Fruit fly (Drosophila melanogaster): ENCODE results near the gene CG4768.

The CG4768 gene

DNA sequence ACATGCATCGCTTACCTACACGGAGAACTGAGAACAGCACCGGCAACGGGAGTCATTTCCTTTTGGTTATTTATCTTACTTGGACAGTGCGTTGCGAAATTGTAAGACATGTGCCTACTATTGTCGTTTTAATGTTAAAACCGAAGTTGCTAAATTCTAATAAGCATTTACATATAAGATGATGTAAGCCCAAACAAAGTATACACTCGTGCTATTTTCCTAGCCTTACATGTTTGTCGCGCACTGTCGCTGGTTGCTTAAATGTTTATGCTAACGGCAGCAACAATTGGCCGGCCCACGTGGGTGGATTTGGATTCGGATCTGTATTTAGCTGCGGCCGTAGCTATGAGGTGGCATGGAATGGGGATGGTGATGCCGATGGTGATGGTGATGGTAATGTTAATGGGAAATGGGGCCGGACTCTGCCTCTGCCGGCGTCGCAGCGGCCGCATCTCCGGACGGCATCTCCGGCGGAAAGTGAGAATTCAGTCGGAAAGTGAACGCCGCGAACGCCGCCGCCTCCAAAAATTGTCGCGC is 19.4 kb downstream of the CG4768 start, which contains the start of gene CG4829 (continued):
- TF ChIP-seq CG1832 (GFP tag; optimal IDR thresholded peaks at IDR 0.05) (no peak), Rfx (GFP tag; IDR thresholded peaks at IDR 0.05) (peak; percentile 94), CG9932 (GFP tag; IDR thresholded peaks at IDR 0.05) (peak; percentile 84), CG7928 (GFP tag; optimal IDR thresholded peaks at IDR 0.05) (peak; percentile 61), Atf3 (GFP tag; optimal IDR thresholded peaks at IDR 0.05) (peak; percentile 80), CG14667 (GFP tag; IDR thresholded peaks at IDR 0.05) (peak; percentile 64), zen2 (GFP tag; IDR thresholded peaks at IDR 0.05; ENCODE audit: partially characterized antibody) (no peak), Dip2 (GFP tag; IDR thresholded peaks at IDR 0.05) (peak; percentile 45; the same call in 1 of the 2 replicates), CG14441 (GFP tag; IDR thresholded peaks at IDR 0.05) (peak; percentile 91), GATAe (GFP tag; conservative IDR thresholded peaks at IDR 0.05) (no peak), CG12391 (tag; optimal IDR thresholded peaks at IDR 0.05) (peak; percentile 85), CG3726 (GFP tag; IDR thresholded peaks at IDR 0.05) (peak; percentile 74; the same call in 1 of the 3 replicates), CG7271 (tag; optimal IDR thresholded peaks at IDR 0.05) (peak; percentile 20), ttk (GFP tag; IDR thresholded peaks at IDR 0.05) (peak; percentile 84), CHES-1-like (GFP tag; optimal IDR thresholded peaks at IDR 0.05) (peak; percentile 66), Bteb2 (GFP tag; optimal IDR thresholded peaks at IDR 0.05) (peak; percentile 84), onecut (GFP tag; IDR thresholded peaks at IDR 0.05) (peak; percentile 83), stc (GFP tag; IDR thresholded peaks at IDR 0.05) (peak; percentile 87), slou (GFP tag; optimal IDR thresholded peaks at IDR 0.05) (peak; percentile 52), CG2120 (GFP tag; optimal IDR thresholded peaks at IDR 0.05) (peak; percentile 85), Gug (GFP tag; IDR thresholded peaks at IDR 0.05) (peak; percentile 80), eve (GFP tag; optimal IDR thresholded peaks at IDR 0.05) (no peak), aop (GFP tag; IDR thresholded peaks at IDR 0.05) (no peak), CG8089 (GFP tag; optimal IDR thresholded peaks at IDR 0.05) (peak; percentile 84), CG11504 (tag; optimal IDR thresholded peaks at IDR 0.05) (peak; percentile 92), br (optimal IDR thresholded peaks at IDR 0.05) (no peak), Atf-2 (GFP tag; optimal IDR thresholded peaks at IDR 0.05) (peak; percentile 77), corto (GFP tag; optimal IDR thresholded peaks at IDR 0.05) (no peak), pita (GFP tag; optimal IDR thresholded peaks at IDR 0.05) (no peak), Dp (GFP tag; optimal IDR thresholded peaks at IDR 0.05) (no peak), CG7745 (tag; optimal IDR thresholded peaks at IDR 0.05) (no peak), CG14710 (tag; optimal IDR thresholded peaks at IDR 0.05) (peak; percentile 78), CG12942 (GFP tag; optimal IDR thresholded peaks at IDR 0.05) (peak; percentile 68), sna (GFP tag; IDR thresholded peaks at IDR 0.05; ENCODE audit: partially characterized antibody) (no peak), E2f2 (GFP tag; IDR thresholded peaks at IDR 0.05) (peak; percentile 65), vnd (GFP tag; IDR thresholded peaks at IDR 0.05; ENCODE audit: partially characterized antibody) (no peak), ase (GFP tag; IDR thresholded peaks at IDR 0.05) (peak; percentile 85), trh (GFP tag; optimal IDR thresholded peaks at IDR 0.05) (peak; percentile 46), az2 (GFP tag; optimal IDR thresholded peaks at IDR 0.05) (peak; percentile 82), Poxn (GFP tag; IDR thresholded peaks at IDR 0.05) (peak; percentile 25; the same call in 1 of the 2 replicates), CG1603 (tag; optimal IDR thresholded peaks at IDR 0.05) (peak; percentile 95), Lpt (GFP tag; optimal IDR thresholded peaks at IDR 0.05) (no peak), lilli (GFP tag; optimal IDR thresholded peaks at IDR 0.05) (peak; percentile 89), Fer1 (GFP tag; optimal IDR thresholded peaks at IDR 0.05) (peak; percentile 89), CG10431 (GFP tag; optimal IDR thresholded peaks at IDR 0.05) (peak; percentile 43), CG7963 (GFP tag; IDR thresholded peaks at IDR 0.05; ENCODE audit: partially characterized antibody) (no peak), Bgb (GFP tag; IDR thresholded peaks at IDR 0.05; ENCODE audit: partially characterized antibody) (no peak), Sox100B (GFP tag; optimal IDR thresholded peaks at IDR 0.05) (peak; percentile 83), CG6683 (GFP tag; optimal IDR thresholded peaks at IDR 0.05) (peak; percentile 64), HmgZ (tag; optimal IDR thresholded peaks at IDR 0.05) (peak; percentile 88), bab2 (GFP tag; optimal IDR thresholded peaks at IDR 0.05) (peak; percentile 86)

Measured in whole organism, embryonic.